Worm (Caenorhabditis elegans) whole organism, mixed stage, embryonic: Measurements from ENCODE around the gene C03F11.2.
A peak's percentile ranks its signal among the peaks of the same experiment; 100 is the strongest.

Experiments used
- M03D4.4 ChIP-seq: sonication (generic microtip); optimal IDR thresholded peaks from 2 replicates; lab custom pipeline; 2017; ENCODE audit warnings: mild to moderate bottlenecking, missing genetic modification characterization, missing compliant biosample characterization
- bed-3 ChIP-seq: fragments of 200-800 bp; sonication (Bioruptor generic); optimal IDR thresholded peaks from 3 replicates; lab custom pipeline; 2018; ENCODE audit warnings: mild to moderate bottlenecking, missing genetic modification characterization, moderate library complexity, missing compliant biosample characterization
- blmp-1 ChIP-seq: fragments of 150-350 bp; optimal IDR thresholded peaks from 2 replicates; lab custom pipeline; 2014; ENCODE audit warnings: missing biosample characterization, missing genetic modification characterization
- ceh-39 ChIP-seq: fragments of 150-350 bp; optimal IDR thresholded peaks from 2 replicates; lab custom pipeline; 2014; ENCODE audit warnings: missing biosample characterization, missing genetic modification characterization
- ceh-43 ChIP-seq: fragments of 200-800 bp; sonication (Bioruptor generic); optimal IDR thresholded peaks from 2 replicates; lab custom pipeline; 2018; ENCODE audit warnings: mild to moderate bottlenecking, missing genetic modification characterization, moderate library complexity, missing compliant biosample characterization
- ceh-83 ChIP-seq: fragments of 200-800 bp; sonication (Bioruptor generic); optimal IDR thresholded peaks from 2 replicates; lab custom pipeline; 2018; ENCODE audit warnings: mild to moderate bottlenecking, missing genetic modification characterization, missing compliant biosample characterization
- ces-1 ChIP-seq: fragments of 150-350 bp; optimal IDR thresholded peaks from 2 replicates; lab custom pipeline; 2014; ENCODE audit warnings: missing biosample characterization, missing genetic modification reagents, missing genetic modification characterization
- cnd-1 ChIP-seq: fragments of 200-800 bp; sonication (Bioruptor generic); optimal IDR thresholded peaks from 2 replicates; lab custom pipeline; 2018; ENCODE audit warnings: mild to moderate bottlenecking, missing genetic modification characterization, missing compliant biosample characterization
- drap-1 ChIP-seq: fragments of 200-800 bp; sonication (Bioruptor generic); optimal IDR thresholded peaks from 3 replicates; lab custom pipeline; 2018; ENCODE audit warnings: mild to moderate bottlenecking, missing genetic modification characterization, missing compliant biosample characterization
- elt-1 ChIP-seq: sonication (generic microtip); optimal IDR thresholded peaks from 2 replicates; lab custom pipeline; 2017; ENCODE audit warnings: missing genetic modification characterization, mild to moderate bottlenecking, missing compliant biosample characterization, antibody characterized with exemption, moderate library complexity, borderline replicate concordance; ENCODE audit not compliant: insufficient read depth
- elt-3 ChIP-seq: fragments of 150-350 bp; optimal IDR thresholded peaks from 2 replicates; lab custom pipeline; 2014; ENCODE audit warnings: missing biosample characterization, missing genetic modification characterization
- flh-1 ChIP-seq: fragments of 200-800 bp; sonication (Bioruptor generic); optimal IDR thresholded peaks from 2 replicates; lab custom pipeline; 2018; ENCODE audit warnings: mild to moderate bottlenecking, missing genetic modification characterization, moderate library complexity, missing compliant biosample characterization
- ham-2 ChIP-seq: fragments of 200-800 bp; sonication (Bioruptor generic); optimal IDR thresholded peaks from 2 replicates; lab custom pipeline; 2018; ENCODE audit warnings: mild to moderate bottlenecking, missing genetic modification characterization, missing compliant biosample characterization
- hlh-1 ChIP-seq: fragments of 150-350 bp; optimal IDR thresholded peaks from 2 replicates; lab custom pipeline; 2014; ENCODE audit warnings: missing biosample characterization, missing genetic modification reagents, missing genetic modification characterization
- lin-13 ChIP-seq: fragments of 150-350 bp; optimal IDR thresholded peaks from 2 replicates; lab custom pipeline; 2014; ENCODE audit warnings: missing biosample characterization, missing genetic modification characterization
- lin-32 ChIP-seq: fragments of 200-800 bp; sonication (Bioruptor generic); optimal IDR thresholded peaks from 2 replicates; lab custom pipeline; 2018; ENCODE audit warnings: mild to moderate bottlenecking, missing genetic modification characterization, missing compliant biosample characterization
- lsy-2 ChIP-seq: fragments of 150-350 bp; optimal IDR thresholded peaks from 2 replicates; lab custom pipeline; 2014; ENCODE audit warnings: missing biosample characterization, missing genetic modification characterization
- mab-5 ChIP-seq: fragments of 150-350 bp; optimal IDR thresholded peaks from 2 replicates; lab custom pipeline; 2014; ENCODE audit warnings: missing biosample characterization, missing genetic modification characterization
- mep-1 ChIP-seq: fragments of 150-350 bp; optimal IDR thresholded peaks from 2 replicates; lab custom pipeline; 2017; ENCODE audit warnings: missing biosample characterization, missing genetic modification reagents, missing genetic modification characterization, inconsistent platforms
- mls-2 ChIP-seq: sonication (generic microtip); optimal IDR thresholded peaks from 2 replicates; lab custom pipeline; 2016; ENCODE audit warnings: mild to moderate bottlenecking, missing genetic modification characterization, moderate library complexity, missing compliant biosample characterization
- nhr-12 ChIP-seq: fragments of 150-350 bp; optimal IDR thresholded peaks from 2 replicates; lab custom pipeline; 2014; ENCODE audit warnings: missing biosample characterization, missing genetic modification characterization
- nhr-2 ChIP-seq: fragments of 150-350 bp; optimal IDR thresholded peaks from 2 replicates; lab custom pipeline; 2014; ENCODE audit warnings: missing biosample characterization, missing genetic modification characterization
- nhr-237 ChIP-seq: fragments of 150-350 bp; optimal IDR thresholded peaks from 2 replicates; lab custom pipeline; 2014; ENCODE audit warnings: missing biosample characterization, missing genetic modification characterization
- nhr-28 ChIP-seq: fragments of 150-350 bp; optimal IDR thresholded peaks from 2 replicates; lab custom pipeline; 2014; ENCODE audit warnings: missing biosample characterization, missing genetic modification characterization
- nhr-76 ChIP-seq: sonication (generic microtip); optimal IDR thresholded peaks from 2 replicates; lab custom pipeline; 2017; ENCODE audit warnings: missing biosample characterization, missing genetic modification characterization
- pha-4 ChIP-seq: fragments of 150-350 bp; optimal IDR thresholded peaks from 2 replicates; lab custom pipeline; 2018; ENCODE audit warnings: missing biosample characterization, missing genetic modification reagents, missing genetic modification characterization
- sem-2 ChIP-seq: fragments of 200-800 bp; sonication (Bioruptor generic); optimal IDR thresholded peaks from 2 replicates; lab custom pipeline; 2018; ENCODE audit warnings: mild to moderate bottlenecking, missing genetic modification characterization, missing compliant biosample characterization
- snpc-4 ChIP-seq: fragments of 150-350 bp; optimal IDR thresholded peaks from 2 replicates; lab custom pipeline; 2014; ENCODE audit warnings: missing biosample characterization, missing genetic modification characterization
- sptf-1 ChIP-seq: sonication (generic microtip); optimal IDR thresholded peaks from 2 replicates; lab custom pipeline; 2017; ENCODE audit warnings: mild to moderate bottlenecking, missing genetic modification characterization, moderate library complexity, missing compliant biosample characterization
- tbx-8 ChIP-seq: fragments of 200-800 bp; sonication (Bioruptor generic); optimal IDR thresholded peaks from 2 replicates; lab custom pipeline; 2018; ENCODE audit warnings: mild to moderate bottlenecking, missing genetic modification characterization, moderate library complexity, missing compliant biosample characterization
- unc-120 ChIP-seq: sonication (generic microtip); optimal IDR thresholded peaks from 2 replicates; lab custom pipeline; 2017; ENCODE audit warnings: missing genetic modification characterization, missing compliant biosample characterization; ENCODE audit not compliant: poor library complexity, severe bottlenecking
- unc-39 ChIP-seq: fragments of 150-350 bp; optimal IDR thresholded peaks from 2 replicates; lab custom pipeline; 2014; ENCODE audit warnings: missing biosample characterization, missing genetic modification characterization
- unc-62 ChIP-seq: fragments of 150-350 bp; optimal IDR thresholded peaks from 2 replicates; lab custom pipeline; 2014; ENCODE audit warnings: missing biosample characterization, missing genetic modification reagents, missing genetic modification characterization
- zip-8 ChIP-seq: fragments of 150-350 bp; optimal IDR thresholded peaks from 2 replicates; lab custom pipeline; 2014; ENCODE audit warnings: missing biosample characterization, missing genetic modification characterization
- ztf-11 ChIP-seq: fragments of 150-350 bp; optimal IDR thresholded peaks from 2 replicates; lab custom pipeline; 2014; ENCODE audit warnings: missing biosample characterization, missing genetic modification characterization

The C03F11.2 gene

DNA sequence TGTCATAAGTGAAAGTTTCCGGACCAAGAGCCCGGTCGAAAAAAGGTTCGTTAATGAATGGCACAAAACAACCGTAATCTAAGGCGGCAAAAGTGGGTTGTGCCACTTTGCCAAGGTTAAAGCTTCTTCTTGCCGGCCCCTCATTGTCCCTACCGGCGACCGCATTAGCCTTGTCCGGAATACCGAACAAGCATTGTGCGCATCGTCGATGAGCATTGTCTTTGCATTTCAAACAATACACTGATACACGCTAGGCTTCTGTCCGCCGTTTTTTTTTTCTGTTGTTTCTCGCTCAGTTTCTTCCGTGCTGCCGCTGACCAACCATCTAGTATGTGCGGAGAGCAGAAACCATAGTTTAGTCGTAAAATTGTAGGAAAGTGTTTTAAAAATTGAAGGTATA lies at the start of gene C03F11.2:
Gene C03F11.2 (minus strand): TSS at position 101 of the 400 bp plus-strand sequence.
- TF ChIP-seq flh-1 (GFP tag; lab: Kevin White, UChicago) = no peak
- no peak for TF ChIP-seq sptf-1
- TF ChIP-seq mls-2 (tag; lab: Kevin White, UChicago) = no peak
- TF ChIP-seq tbx-8 (GFP tag; lab: Kevin White, UChicago) = no peak
- no peak for TF ChIP-seq nhr-2 (tag; lab: Kevin White, UChicago)
- TF ChIP-seq M03D4.4 (tag; lab: Kevin White, UChicago) = no peak
- TF ChIP-seq ztf-11 (tag; lab: Kevin White, UChicago) = no peak
- TF ChIP-seq ceh-39 (tag; lab: Kevin White, UChicago) = no peak

ce11 chrX:5444863-5445262 lies 47.7 kb upstream of the C03F11.2 start, which contains the start of gene itm-2:
TSS of gene itm-2 (plus strand) at chrX:5445163.
- no peak for TF ChIP-seq ztf-11 (tag; lab: Kevin White, UChicago)
- TF ChIP-seq cnd-1 = no peak
- no peak for TF ChIP-seq ham-2
- TF ChIP-seq sem-2 = no peak
- TF ChIP-seq lin-32 (GFP tag; lab: Kevin White, UChicago) = no peak
- no peak for TF ChIP-seq nhr-28
- TF ChIP-seq bed-3 (GFP tag; lab: Kevin White, UChicago) = no peak
- TF ChIP-seq elt-3 (tag; lab: Kevin White, UChicago) = no peak
- TF ChIP-seq zip-8 (tag; lab: Kevin White, UChicago) = no peak
- TF ChIP-seq ceh-43 (GFP tag; lab: Kevin White, UChicago) = no peak
- no peak for TF ChIP-seq hlh-1
- no peak for TF ChIP-seq unc-120 (tag; lab: Kevin White, UChicago)
- TF ChIP-seq nhr-237 (tag; lab: Kevin White, UChicago) = no peak
- TF ChIP-seq blmp-1 (tag; lab: Kevin White, UChicago) = no peak
- TF ChIP-seq ceh-39 (tag; lab: Kevin White, UChicago) = no peak
- no peak for TF ChIP-seq sptf-1
- no peak for TF ChIP-seq snpc-4
- no peak for TF ChIP-seq unc-62 (GFP tag; lab: Kevin White, UChicago)
- TF ChIP-seq elt-1 = no peak
- TF ChIP-seq mls-2 (tag; lab: Kevin White, UChicago) = no peak

DNA sequence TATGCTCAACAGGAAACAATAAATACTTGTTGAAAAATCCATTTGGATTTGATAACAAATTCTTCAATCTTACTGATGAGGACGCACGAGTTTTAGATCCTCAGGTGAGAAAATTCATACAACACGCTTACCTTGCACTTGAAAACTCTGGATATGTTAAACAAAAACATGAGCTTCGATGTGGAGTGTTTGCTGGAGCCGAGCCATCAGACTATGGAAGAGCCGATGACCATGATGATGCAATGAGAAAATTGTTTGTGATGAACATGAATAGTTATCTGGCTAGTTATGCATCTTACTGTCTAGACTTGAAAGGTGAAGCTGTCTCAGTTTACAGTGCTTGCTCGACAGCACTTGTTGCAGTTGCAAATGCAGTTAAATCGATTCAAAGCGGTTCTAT lies 36.7 kb upstream of the C03F11.2 start:
- no peak for TF ChIP-seq snpc-4
- TF ChIP-seq ceh-39 (tag; lab: Kevin White, UChicago) = no peak
- TF ChIP-seq lsy-2 (tag; lab: Kevin White, UChicago) = no peak
- TF ChIP-seq nhr-237 (tag; lab: Kevin White, UChicago) = no peak
- no peak for TF ChIP-seq flh-1 (GFP tag; lab: Kevin White, UChicago)
- TF ChIP-seq ceh-83 (GFP tag; lab: Kevin White, UChicago) = no peak
- TF ChIP-seq unc-39 (tag; lab: Kevin White, UChicago) = no peak
- TF ChIP-seq lin-32 (GFP tag; lab: Kevin White, UChicago) = no peak
- no peak for TF ChIP-seq mls-2 (tag; lab: Kevin White, UChicago)
- no peak for TF ChIP-seq mab-5
- no peak for TF ChIP-seq nhr-28
- no peak for TF ChIP-seq unc-62 (GFP tag; lab: Kevin White, UChicago)
- TF ChIP-seq lin-13 (tag; lab: Kevin White, UChicago) = no peak
- no peak for TF ChIP-seq blmp-1 (tag; lab: Kevin White, UChicago)
- TF ChIP-seq nhr-12 = no peak
- TF ChIP-seq mep-1 (tag; lab: Kevin White, UChicago) = no peak
- TF ChIP-seq nhr-2 (tag; lab: Kevin White, UChicago) = no peak
- TF ChIP-seq M03D4.4 (tag; lab: Kevin White, UChicago) = no peak
- no peak for TF ChIP-seq sptf-1

- no peak for TF ChIP-seq flh-1 (GFP tag; lab: Kevin White, UChicago)
- no peak for TF ChIP-seq bed-3 (GFP tag; lab: Kevin White, UChicago)
- TF ChIP-seq drap-1 (GFP tag; lab: Kevin White, UChicago) = peak; percentile 95
- TF ChIP-seq lin-13 (tag; lab: Kevin White, UChicago) = peak; percentile 81
- TF ChIP-seq hlh-1 = peak; percentile 97
- peak; percentile 72 for TF ChIP-seq nhr-76
- peak; percentile 91 for TF ChIP-seq unc-120 (tag; lab: Kevin White, UChicago)
- peak; percentile 40 for TF ChIP-seq nhr-28
- peak; percentile 92 for TF ChIP-seq sptf-1
- no peak for TF ChIP-seq mls-2 (tag; lab: Kevin White, UChicago)
- no peak for TF ChIP-seq mab-5
- TF ChIP-seq cnd-1 = peak; percentile 91
- TF ChIP-seq pha-4 = peak; percentile 99
- peak; percentile 71 for TF ChIP-seq elt-1
- peak; percentile 84 for TF ChIP-seq ham-2
- TF ChIP-seq tbx-8 (GFP tag; lab: Kevin White, UChicago) = no peak
- no peak for TF ChIP-seq blmp-1 (tag; lab: Kevin White, UChicago)
- TF ChIP-seq unc-62 (GFP tag; lab: Kevin White, UChicago) = peak; percentile 94
- peak; percentile 75 for TF ChIP-seq ceh-43 (GFP tag; lab: Kevin White, UChicago)
- TF ChIP-seq ceh-83 (GFP tag; lab: Kevin White, UChicago) = peak; percentile 79
- TF ChIP-seq mep-1 (tag; lab: Kevin White, UChicago) = peak; percentile 94
- no peak for TF ChIP-seq sem-2
- TF ChIP-seq zip-8 (tag; lab: Kevin White, UChicago) = no peak
- peak; percentile 76 for TF ChIP-seq unc-39 (tag; lab: Kevin White, UChicago)
- peak; percentile 94 for TF ChIP-seq elt-3 (tag; lab: Kevin White, UChicago)
- peak; percentile 96 for TF ChIP-seq nhr-12
- TF ChIP-seq lin-32 (GFP tag; lab: Kevin White, UChicago) = peak; percentile 88
- TF ChIP-seq nhr-2 (tag; lab: Kevin White, UChicago) = no peak
- no peak for TF ChIP-seq ceh-39 (tag; lab: Kevin White, UChicago)
- TF ChIP-seq lsy-2 (tag; lab: Kevin White, UChicago) = no peak
- TF ChIP-seq nhr-237 (tag; lab: Kevin White, UChicago) = peak; percentile 98
- TF ChIP-seq snpc-4 = no peak
- TF ChIP-seq ztf-11 (tag; lab: Kevin White, UChicago) = peak; percentile 93
- peak; percentile 92 for TF ChIP-seq ces-1 (GFP tag; lab: Kevin White, UChicago)
- TF ChIP-seq M03D4.4 (tag; lab: Kevin White, UChicago) = peak; percentile 72
Measured at ce11 chrX:5429335-5429734, 32.1 kb upstream of the C03F11.2 start.
